Worm (Caenorhabditis elegans) whole organism, L2 larva: ENCODE data around the gene lron-2.

Source experiments
- C34F6.9 ChIP-seq: fragments of 150-350 bp; optimal IDR thresholded peaks from 2 replicates; lab custom pipeline; 2014; ENCODE audit warnings: missing biosample characterization, missing genetic modification characterization
- F13H6.1 ChIP-seq: sonication (generic microtip); optimal IDR thresholded peaks from 2 replicates; lab custom pipeline; 2016; ENCODE audit warnings: missing genetic modification characterization, missing compliant biosample characterization
- R02D3.7 ChIP-seq: fragments of 150-350 bp; optimal IDR thresholded peaks from 2 replicates; lab custom pipeline; 2014; ENCODE audit warnings: missing biosample characterization, missing genetic modification characterization
- ZK546.5 ChIP-seq: sonication (generic microtip); optimal IDR thresholded peaks from 2 replicates; lab custom pipeline; 2017; ENCODE audit warnings: missing biosample characterization, missing genetic modification characterization
- blmp-1 ChIP-seq: sonication (generic microtip); optimal IDR thresholded peaks from 2 replicates; lab custom pipeline; 2017; ENCODE audit warnings: missing genetic modification characterization, mild to moderate bottlenecking, missing compliant biosample characterization, antibody characterized with exemption, moderate library complexity; ENCODE audit not compliant: insufficient read depth
- crh-2 ChIP-seq: sonication (generic microtip); optimal IDR thresholded peaks from 2 replicates; lab custom pipeline; 2017; ENCODE audit warnings: missing biosample characterization, missing genetic modification characterization
- dmd-4 ChIP-seq: sonication (generic microtip); optimal IDR thresholded peaks from 2 replicates; lab custom pipeline; 2017; ENCODE audit warnings: missing biosample characterization, missing genetic modification characterization
- fos-1 ChIP-seq: fragments of 150-350 bp; optimal IDR thresholded peaks from 2 replicates; lab custom pipeline; 2014; ENCODE audit warnings: missing biosample characterization, missing genetic modification characterization
- gmeb-1 ChIP-seq: fragments of 150-350 bp; optimal IDR thresholded peaks from 2 replicates; lab custom pipeline; 2014; ENCODE audit warnings: missing biosample characterization, missing genetic modification characterization
- lin-11 ChIP-seq: fragments of 150-350 bp; sonication (generic microtip); optimal IDR thresholded peaks from 2 replicates; lab custom pipeline; 2014; ENCODE audit warnings: missing biosample characterization, missing genetic modification characterization, inconsistent platforms, mixed read lengths
- lin-39 ChIP-seq: fragments of 150-350 bp; optimal IDR thresholded peaks from 2 replicates; lab custom pipeline; 2014; ENCODE audit warnings: missing biosample characterization, missing genetic modification reagents, missing genetic modification characterization
- lsy-2 ChIP-seq, 2 experiments: fragments of 150-350 bp in 1 of 2; sonication (generic microtip) in 1 of 2; optimal IDR thresholded peaks; 2 replicates each; lab custom pipeline; 2014 to 2017; ENCODE audit warnings: missing biosample characterization in 2 of 2, missing genetic modification characterization in 2 of 2
- mbf-1 ChIP-seq: sonication (generic microtip); optimal IDR thresholded peaks from 2 replicates; lab custom pipeline; 2017; ENCODE audit warnings: missing biosample characterization, missing genetic modification characterization
- mdl-1 ChIP-seq, 2 experiments: fragments of 150-350 bp in 1 of 2; sonication (generic microtip) in 1 of 2; optimal IDR thresholded peaks; 2 replicates each; lab custom pipeline; 2017; ENCODE audit warnings: missing biosample characterization in 2 of 2, missing genetic modification characterization in 2 of 2
- nhr-10 ChIP-seq: sonication (generic microtip); optimal IDR thresholded peaks from 2 replicates; lab custom pipeline; 2017; ENCODE audit warnings: missing biosample characterization, missing genetic modification characterization
- nhr-11 ChIP-seq: fragments of 150-350 bp; optimal IDR thresholded peaks from 2 replicates; lab custom pipeline; 2014; ENCODE audit warnings: missing biosample characterization, missing genetic modification characterization
- nhr-12 ChIP-seq: fragments of 150-350 bp; optimal IDR thresholded peaks from 2 replicates; lab custom pipeline; 2014; ENCODE audit warnings: missing biosample characterization, missing genetic modification characterization
- nhr-129 ChIP-seq: fragments of 150-350 bp; optimal IDR thresholded peaks from 2 replicates; lab custom pipeline; 2014; ENCODE audit warnings: missing biosample characterization, missing genetic modification characterization
- nhr-23 ChIP-seq: fragments of 150-350 bp; optimal IDR thresholded peaks from 2 replicates; lab custom pipeline; 2014; ENCODE audit warnings: missing biosample characterization, missing genetic modification reagents, missing genetic modification characterization
- nhr-237 ChIP-seq: fragments of 150-350 bp; optimal IDR thresholded peaks from 2 replicates; lab custom pipeline; 2014; ENCODE audit warnings: missing biosample characterization, missing genetic modification characterization
- nhr-25 ChIP-seq: fragments of 150-350 bp; sonication (generic microtip); optimal IDR thresholded peaks from 3 replicates; lab custom pipeline; 2014; ENCODE audit warnings: missing biosample characterization, missing genetic modification characterization
- nhr-77 ChIP-seq: fragments of 150-350 bp; optimal IDR thresholded peaks from 2 replicates; lab custom pipeline; 2014; ENCODE audit warnings: missing biosample characterization, missing genetic modification characterization
- sma-3 ChIP-seq: sonication (generic microtip); optimal IDR thresholded peaks from 2 replicates; lab custom pipeline; 2016; ENCODE audit warnings: missing genetic modification reagents, missing genetic modification characterization, missing compliant biosample characterization
- sma-9 ChIP-seq, 2 experiments: fragments of 150-350 bp in 1 of 2; sonication (generic microtip) in 1 of 2; optimal IDR thresholded peaks; 2 replicates each; lab custom pipeline; 2014 to 2016; ENCODE audit warnings: missing genetic modification characterization in 2 of 2, mild to moderate bottlenecking in 1 of 2, missing biosample characterization in 1 of 2, missing compliant biosample characterization in 1 of 2, missing genetic modification reagents in 1 of 2, moderate library complexity in 1 of 2
- snpc-4 ChIP-seq: fragments of 150-350 bp; optimal IDR thresholded peaks from 2 replicates; lab custom pipeline; 2014; ENCODE audit warnings: missing biosample characterization, missing genetic modification characterization
- unc-39 ChIP-seq: fragments of 150-350 bp; optimal IDR thresholded peaks from 2 replicates; lab custom pipeline; 2014; ENCODE audit warnings: missing biosample characterization, missing genetic modification characterization
- unc-55 ChIP-seq: fragments of 150-350 bp; sonication (generic microtip); optimal IDR thresholded peaks from 3 replicates; lab custom pipeline; 2014; ENCODE audit warnings: missing biosample characterization, missing genetic modification reagents, missing genetic modification characterization
- unc-62 ChIP-seq: fragments of 150-350 bp; optimal IDR thresholded peaks from 2 replicates; lab custom pipeline; 2014; ENCODE audit warnings: missing biosample characterization, missing genetic modification reagents, missing genetic modification characterization
- zag-1 ChIP-seq: fragments of 150-350 bp; optimal IDR thresholded peaks from 2 replicates; lab custom pipeline; 2014; ENCODE audit warnings: missing biosample characterization, missing genetic modification characterization
- ztf-11 ChIP-seq: sonication (generic microtip); optimal IDR thresholded peaks from 2 replicates; lab custom pipeline; 2017; ENCODE audit warnings: missing biosample characterization, missing genetic modification characterization

lron-2 gene

ce11 chrV:9273587-9273986 is 13.8 kb downstream of the lron-2 start (continued):
- peak; percentile 68 for TF ChIP-seq unc-39 (tag; lab: Kevin White, UChicago)
- TF ChIP-seq nhr-12 (tag; lab: Kevin White, UChicago): no peak
- no peak for TF ChIP-seq mbf-1 (tag; lab: Kevin White, UChicago)
- peak; percentile 69 for TF ChIP-seq crh-2
- TF ChIP-seq lsy-2 (tag; optimal IDR thresholded peaks at IDR 0.05; lab: Kevin White, UChicago): peak; percentile 8 to 70
- TF ChIP-seq blmp-1 (tag; lab: Kevin White, UChicago): peak; percentile 21
- peak; percentile 61 for TF ChIP-seq snpc-4
- peak; percentile 94 for TF ChIP-seq sma-9 (GFP tag; optimal IDR thresholded peaks at IDR 0.05; lab: Kevin White, UChicago)
- TF ChIP-seq sma-9 (tag; optimal IDR thresholded peaks at IDR 0.05; lab: Kevin White, UChicago): no peak
- peak; percentile 26 for TF ChIP-seq nhr-25 (tag; lab: Kevin White, UChicago)
- TF ChIP-seq gmeb-1 (tag; lab: Kevin White, UChicago): no peak
- no peak for TF ChIP-seq dmd-4

- TF ChIP-seq dmd-4 (no peak), fos-1 (tag; lab: Kevin White, UChicago) (no peak), sma-3 (no peak), sma-9 (GFP tag; optimal IDR thresholded peaks at IDR 0.05; lab: Kevin White, UChicago) (peak; percentile 4), sma-9 (tag; optimal IDR thresholded peaks at IDR 0.05; lab: Kevin White, UChicago) (no peak), C34F6.9 (peak; percentile 23), unc-55 (no peak), mbf-1 (tag; lab: Kevin White, UChicago) (no peak), nhr-77 (no peak)
Observed at ce11 chrV:9272624-9273023, 14.7 kb downstream of the lron-2 start.

- TF ChIP-seq nhr-12 (tag; lab: Kevin White, UChicago) (no peak), fos-1 (tag; lab: Kevin White, UChicago) (no peak), lsy-2 (tag; optimal IDR thresholded peaks at IDR 0.05; lab: Kevin White, UChicago) (peak in 1 of 2 experiments; percentile 2)
Observed at ce11 chrV:9271835-9272234, 15.5 kb downstream of the lron-2 start.

ce11 chrV:9270442-9270841 is 16.9 kb downstream of the lron-2 start:
- TF ChIP-seq mdl-1 (tag; optimal IDR thresholded peaks at IDR 0.05; lab: Kevin White, UChicago): peak; percentile 34 to 38
- peak; percentile 12 for TF ChIP-seq zag-1
- TF ChIP-seq sma-9 (GFP tag; optimal IDR thresholded peaks at IDR 0.05; lab: Kevin White, UChicago): peak; percentile 11
- TF ChIP-seq sma-9 (tag; optimal IDR thresholded peaks at IDR 0.05; lab: Kevin White, UChicago): no peak
- TF ChIP-seq F13H6.1: peak; percentile 22
- TF ChIP-seq snpc-4: no peak

- TF ChIP-seq crh-2 (no peak), R02D3.7 (tag; lab: Kevin White, UChicago) (no peak), gmeb-1 (tag; lab: Kevin White, UChicago) (no peak), mbf-1 (tag; lab: Kevin White, UChicago) (no peak), nhr-237 (no peak), ztf-11 (no peak), ZK546.5 (tag; lab: Kevin White, UChicago) (no peak), sma-9 (GFP tag; optimal IDR thresholded peaks at IDR 0.05; lab: Kevin White, UChicago) (no peak), sma-9 (tag; optimal IDR thresholded peaks at IDR 0.05; lab: Kevin White, UChicago) (no peak), zag-1 (no peak)
Observed at ce11 chrV:9268202-9268601, 19.2 kb downstream of the lron-2 start.

- TF ChIP-seq nhr-23: no peak
- TF ChIP-seq lin-39 (tag; lab: Kevin White, UChicago): no peak
- TF ChIP-seq unc-62 (GFP tag; lab: Kevin White, UChicago): no peak
- TF ChIP-seq nhr-129: no peak
- TF ChIP-seq nhr-11 (tag; lab: Kevin White, UChicago): no peak
- no peak for TF ChIP-seq blmp-1 (tag; lab: Kevin White, UChicago)
- no peak for TF ChIP-seq lin-11 (tag; lab: Kevin White, UChicago)
- no peak for TF ChIP-seq ZK546.5 (tag; lab: Kevin White, UChicago)
- no peak for TF ChIP-seq gmeb-1 (tag; lab: Kevin White, UChicago)
- TF ChIP-seq dmd-4: no peak
- TF ChIP-seq, all 48 proteins: peak for 0
Observed at ce11 chrV:9266399-9266798, 21.0 kb downstream of the lron-2 start, which contains the start of gene slc-17.7. Gene slc-17.7 (minus strand): TSS chrV:9266499.

ce11 chrV:9262708-9263107 is 24.7 kb downstream of the lron-2 start:
- no peak for TF ChIP-seq unc-39 (tag; lab: Kevin White, UChicago)
- TF ChIP-seq mdl-1 (tag; optimal IDR thresholded peaks at IDR 0.05; lab: Kevin White, UChicago): no peak
- TF ChIP-seq nhr-77: no peak
- peak; percentile 44 for TF ChIP-seq fos-1 (tag; lab: Kevin White, UChicago)
- no peak for TF ChIP-seq crh-2
- TF ChIP-seq lin-39 (tag; lab: Kevin White, UChicago): no peak
- TF ChIP-seq nhr-10 (tag; lab: Kevin White, UChicago): no peak
- TF ChIP-seq unc-62 (GFP tag; lab: Kevin White, UChicago): no peak
